Fruit fly (Drosophila melanogaster) whole organism, embryonic: ENCODE results near the gene sbr.

Experiments
- ATbp ChIP-seq: fragments of 200-800 bp; sonication (Bioruptor generic); optimal IDR thresholded peaks from 2 replicates; lab custom pipeline; 2017; ENCODE audit warnings: missing biosample characterization, mild to moderate bottlenecking, missing genetic modification characterization, missing genetic modification reagents
- Atf3 ChIP-seq: fragments of 200-800 bp; sonication (Bioruptor generic); optimal IDR thresholded peaks from 3 replicates; lab custom pipeline; 2016; ENCODE audit warnings: missing biosample characterization, missing genetic modification characterization
- CG10147 ChIP-seq: fragments of 200-800 bp; sonication (Bioruptor generic); optimal IDR thresholded peaks from 2 replicates; lab custom pipeline; 2019; ENCODE audit warnings: missing biosample characterization, mild to moderate bottlenecking, missing genetic modification characterization, moderate library complexity
- CG1024 ChIP-seq: fragments of 200-800 bp; sonication (Bioruptor generic); IDR thresholded peaks from 2 replicates; pipeline ENCODE4 v1.3.6; 2022; ENCODE audit warnings: missing biosample characterization, missing genetic modification characterization
- CG10274 ChIP-seq: fragments of 200-800 bp; sonication (Bioruptor generic); optimal IDR thresholded peaks from 3 replicates; lab custom pipeline; 2017; ENCODE audit warnings: missing biosample characterization, mild to moderate bottlenecking, missing genetic modification characterization
- CG10321 ChIP-seq: fragments of 200-800 bp; sonication (Bioruptor generic); IDR thresholded peaks from 2 replicates; pipeline ENCODE4 v1.3.6; 2022; ENCODE audit warnings: missing biosample characterization, missing genetic modification characterization
- CG13123 ChIP-seq: fragments of 200-800 bp; sonication (Bioruptor generic); optimal IDR thresholded peaks from 2 replicates; lab custom pipeline; 2016; ENCODE audit warnings: missing biosample characterization, missing genetic modification characterization
- CG14667 ChIP-seq: fragments of 200-800 bp; sonication (Bioruptor generic); IDR thresholded peaks from 2 replicates; pipeline ENCODE4 v1.3.6; 2022; ENCODE audit warnings: missing biosample characterization, missing genetic modification characterization
- CG14860 ChIP-seq: fragments of 200-800 bp; sonication (Bioruptor generic); IDR thresholded peaks from 3 replicates; pipeline ENCODE4 v1.3.6; 2022; ENCODE audit warnings: missing biosample characterization, missing genetic modification characterization; ENCODE audit not compliant: partially characterized antibody
- CG15601 ChIP-seq: fragments of 200-800 bp; sonication (Bioruptor generic); optimal IDR thresholded peaks from 3 replicates; lab custom pipeline; 2019; ENCODE audit warnings: missing biosample characterization, mild to moderate bottlenecking, missing genetic modification characterization, moderate library complexity
- CG1647 ChIP-seq: fragments of 200-800 bp; sonication (Bioruptor generic); optimal IDR thresholded peaks from 3 replicates; lab custom pipeline; 2016; ENCODE audit warnings: missing biosample characterization, missing genetic modification characterization
- CG16813 ChIP-seq: fragments of 200-800 bp; sonication (Bioruptor generic); IDR thresholded peaks from 3 replicates; pipeline ENCODE4 v1.3.6; 2022; ENCODE audit warnings: missing biosample characterization, missing genetic modification characterization; ENCODE audit not compliant: partially characterized antibody
- CG16863 ChIP-seq: fragments of 200-800 bp; sonication (Bioruptor generic); optimal IDR thresholded peaks from 3 replicates; lab custom pipeline; 2016; ENCODE audit warnings: missing biosample characterization, missing genetic modification characterization
- CG17359 ChIP-seq: fragments of 200-800 bp; sonication (Bioruptor generic); optimal IDR thresholded peaks from 3 replicates; lab custom pipeline; 2018; ENCODE audit warnings: missing biosample characterization, mild to moderate bottlenecking, missing genetic modification characterization, moderate library complexity
- CG18011 ChIP-seq: fragments of 200-800 bp; sonication (Bioruptor generic); optimal IDR thresholded peaks from 2 replicates; lab custom pipeline; 2017; ENCODE audit warnings: missing biosample characterization, missing genetic modification characterization, mild to moderate bottlenecking, moderate library complexity, missing genotype
- CG2129 ChIP-seq: fragments of 200-800 bp; sonication (Bioruptor generic); IDR thresholded peaks from 2 replicates; pipeline ENCODE4 v1.3.6; 2022; ENCODE audit warnings: missing biosample characterization, missing genetic modification characterization; ENCODE audit not compliant: partially characterized antibody
- CG2678 ChIP-seq: fragments of 200-800 bp; sonication (Bioruptor generic); optimal IDR thresholded peaks from 3 replicates; lab custom pipeline; 2019; ENCODE audit warnings: missing biosample characterization, mild to moderate bottlenecking, missing genetic modification characterization, moderate library complexity
- CG30020 ChIP-seq: fragments of 200-800 bp; optimal IDR thresholded peaks from 2 replicates; lab custom pipeline; 2019; ENCODE audit warnings: missing biosample characterization, mild to moderate bottlenecking, missing genetic modification characterization, moderate library complexity
- CG32532 ChIP-seq: fragments of 200-800 bp; sonication (Bioruptor generic); IDR thresholded peaks from 2 replicates; pipeline ENCODE4 v1.3.6; 2022; ENCODE audit warnings: missing biosample characterization, missing genetic modification characterization
- CG32767 ChIP-seq: fragments of 200-800 bp; sonication (Bioruptor generic); IDR thresholded peaks from 2 replicates; pipeline ENCODE4 v1.3.6; 2022; ENCODE audit warnings: missing biosample characterization, missing genetic modification characterization
- CG3281 ChIP-seq: fragments of 200-800 bp; sonication (Bioruptor generic); optimal IDR thresholded peaks from 3 replicates; lab custom pipeline; 2017; ENCODE audit warnings: missing biosample characterization, mild to moderate bottlenecking, missing genetic modification characterization
- CG3838 ChIP-seq: fragments of 200-800 bp; sonication (Bioruptor generic); optimal IDR thresholded peaks from 3 replicates; lab custom pipeline; 2016; ENCODE audit warnings: missing biosample characterization, missing genetic modification characterization
- CG3847 ChIP-seq: fragments of 200-800 bp; sonication (Bioruptor generic); IDR thresholded peaks from 2 replicates; pipeline ENCODE4 v1.3.6; 2022; ENCODE audit warnings: missing biosample characterization, missing genetic modification characterization
- CG43689 ChIP-seq: fragments of 200-800 bp; sonication (Bioruptor generic); IDR thresholded peaks from 2 replicates; pipeline ENCODE4 v1.3.6; 2022; ENCODE audit warnings: missing biosample characterization, missing genetic modification characterization
- CG7357 ChIP-seq: fragments of 200-800 bp; sonication (Bioruptor generic); IDR thresholded peaks from 3 replicates; pipeline ENCODE4 v1.3.6; 2022; ENCODE audit warnings: missing biosample characterization, missing genetic modification characterization
- CG9876 ChIP-seq: fragments of 200-800 bp; sonication (Bioruptor generic); optimal IDR thresholded peaks from 2 replicates; lab custom pipeline; 2016; ENCODE audit warnings: missing biosample characterization, missing genetic modification characterization
- CHES-1-like ChIP-seq: fragments of 200-800 bp; sonication (Bioruptor generic); optimal IDR thresholded peaks from 2 replicates; lab custom pipeline; 2016; ENCODE audit warnings: missing biosample characterization, missing genetic modification characterization
- CTCF ChIP-seq: fragments of 200-800 bp; sonication (Bioruptor generic); optimal IDR thresholded peaks from 2 replicates; lab custom pipeline; 2017; ENCODE audit warnings: missing biosample characterization, mild to moderate bottlenecking, missing genetic modification characterization, moderate library complexity
- Dip3 ChIP-seq: fragments of 200-800 bp; sonication (Bioruptor generic); optimal IDR thresholded peaks from 3 replicates; lab custom pipeline; 2016; ENCODE audit warnings: missing biosample characterization, missing genetic modification characterization
- Doc2 ChIP-seq: fragments of 200-800 bp; sonication (Bioruptor generic); IDR thresholded peaks from 2 replicates; pipeline ENCODE4 v1.3.6; 2022; ENCODE audit warnings: missing biosample characterization, missing genetic modification characterization
- E2f1 ChIP-seq: fragments of 200-800 bp; sonication (Bioruptor generic); IDR thresholded peaks from 2 replicates; pipeline ENCODE4 v1.3.6; 2022; ENCODE audit warnings: missing biosample characterization, missing genetic modification characterization
- Lim3 ChIP-seq: fragments of 200-800 bp; sonication (Bioruptor generic); IDR thresholded peaks from 2 replicates; pipeline ENCODE4 v1.3.6; 2022; ENCODE audit warnings: missing biosample characterization, missing genetic modification characterization
- Mes4 ChIP-seq: fragments of 200-800 bp; sonication (Bioruptor generic); optimal IDR thresholded peaks from 2 replicates; lab custom pipeline; 2016; ENCODE audit warnings: missing biosample characterization, missing genetic modification characterization
- NK7.1 ChIP-seq: fragments of 200-800 bp; sonication (Bioruptor generic); optimal IDR thresholded peaks from 3 replicates; lab custom pipeline; 2016; ENCODE audit warnings: missing biosample characterization, missing genetic modification characterization
- TFAM ChIP-seq: fragments of 200-800 bp; sonication (Bioruptor generic); optimal IDR thresholded peaks from 2 replicates; lab custom pipeline; 2017; ENCODE audit warnings: missing biosample characterization, missing genetic modification characterization, inconsistent platforms
- Taf1 ChIP-seq: fragments of 200-800 bp; sonication (Bioruptor generic); IDR thresholded peaks from 2 replicates; pipeline ENCODE4 v1.3.6; 2022; ENCODE audit warnings: missing biosample characterization, missing genetic modification characterization
- Usf ChIP-seq: fragments of 200-800 bp; sonication (Bioruptor generic); optimal IDR thresholded peaks from 2 replicates; lab custom pipeline; 2017; ENCODE audit warnings: missing genotype, missing biosample characterization, missing genetic modification characterization
- corto ChIP-seq: fragments of 200-800 bp; sonication (Bioruptor generic); optimal IDR thresholded peaks from 2 replicates; lab custom pipeline; 2016; ENCODE audit warnings: missing biosample characterization, mild to moderate bottlenecking, missing genetic modification characterization, moderate library complexity
- danr ChIP-seq: fragments of 200-800 bp; sonication (Bioruptor generic); IDR thresholded peaks from 2 replicates; pipeline ENCODE4 v1.3.6; 2022; ENCODE audit warnings: missing biosample characterization, missing genetic modification characterization
- dati ChIP-seq: fragments of 200-800 bp; sonication (Bioruptor generic); IDR thresholded peaks from 2 replicates; pipeline ENCODE4 v1.3.6; 2022; ENCODE audit warnings: missing biosample characterization, missing genetic modification characterization
- gem ChIP-seq: fragments of 200-800 bp; sonication (Bioruptor generic); optimal IDR thresholded peaks from 2 replicates; lab custom pipeline; 2019; ENCODE audit warnings: missing biosample characterization, mild to moderate bottlenecking, missing genetic modification characterization, moderate library complexity
- h ChIP-seq: fragments of >200 bp; optimal IDR thresholded peaks from 2 replicates; lab custom pipeline; 2017
- ind ChIP-seq: fragments of 200-800 bp; sonication (Bioruptor generic); optimal IDR thresholded peaks from 3 replicates; lab custom pipeline; 2016; ENCODE audit warnings: missing biosample characterization, missing genetic modification characterization
- ken ChIP-seq: fragments of 200-800 bp; sonication (Bioruptor generic); IDR thresholded peaks from 3 replicates; pipeline ENCODE4 v1.3.6; 2022; ENCODE audit warnings: missing biosample characterization, missing genetic modification characterization
- lmd ChIP-seq: fragments of 200-800 bp; sonication (Bioruptor generic); IDR thresholded peaks from 2 replicates; pipeline ENCODE4 v1.3.6; 2022; ENCODE audit warnings: missing biosample characterization, missing genetic modification characterization
- mirr ChIP-seq: fragments of 200-800 bp; sonication (Bioruptor generic); optimal IDR thresholded peaks from 3 replicates; lab custom pipeline; 2018; ENCODE audit warnings: missing biosample characterization, mild to moderate bottlenecking, missing genetic modification characterization
- mld ChIP-seq: fragments of 200-800 bp; sonication (Bioruptor generic); IDR thresholded peaks from 3 replicates; pipeline ENCODE4 v1.3.6; 2022; ENCODE audit warnings: missing biosample characterization, missing genetic modification characterization; ENCODE audit not compliant: partially characterized antibody
- nmo ChIP-seq: fragments of 200-800 bp; sonication (Bioruptor generic); optimal IDR thresholded peaks from 2 replicates; lab custom pipeline; 2018; ENCODE audit warnings: missing biosample characterization, mild to moderate bottlenecking, missing genetic modification characterization, moderate library complexity
- peb ChIP-seq: fragments of 200-800 bp; sonication (Bioruptor generic); IDR thresholded peaks from 2 replicates; pipeline ENCODE4 v1.3.6; 2022; ENCODE audit warnings: missing biosample characterization, missing genetic modification characterization
- pho ChIP-seq: fragments of 200-800 bp; sonication (Bioruptor generic); optimal IDR thresholded peaks from 2 replicates; lab custom pipeline; 2016; ENCODE audit warnings: missing biosample characterization, missing genetic modification characterization
- row ChIP-seq: fragments of 200-800 bp; sonication (Bioruptor generic); IDR thresholded peaks from 3 replicates; pipeline ENCODE4 v1.3.6; 2022; ENCODE audit warnings: missing biosample characterization, missing genetic modification characterization
- usp ChIP-seq: fragments of >200 bp; optimal IDR thresholded peaks from 2 replicates; lab custom pipeline; 2017; ENCODE audit warnings: missing biosample characterization, missing genetic modification characterization
- vfl ChIP-seq: fragments of 200-800 bp; sonication (Bioruptor generic); optimal IDR thresholded peaks from 2 replicates; lab custom pipeline; 2016; ENCODE audit warnings: missing biosample characterization, missing genetic modification characterization
- zfh1 ChIP-seq: fragments of 200-800 bp; sonication (Bioruptor generic); IDR thresholded peaks from 3 replicates; pipeline ENCODE4 v1.3.6; 2022; ENCODE audit warnings: missing biosample characterization, missing genetic modification characterization

Gene sbr

DNA sequence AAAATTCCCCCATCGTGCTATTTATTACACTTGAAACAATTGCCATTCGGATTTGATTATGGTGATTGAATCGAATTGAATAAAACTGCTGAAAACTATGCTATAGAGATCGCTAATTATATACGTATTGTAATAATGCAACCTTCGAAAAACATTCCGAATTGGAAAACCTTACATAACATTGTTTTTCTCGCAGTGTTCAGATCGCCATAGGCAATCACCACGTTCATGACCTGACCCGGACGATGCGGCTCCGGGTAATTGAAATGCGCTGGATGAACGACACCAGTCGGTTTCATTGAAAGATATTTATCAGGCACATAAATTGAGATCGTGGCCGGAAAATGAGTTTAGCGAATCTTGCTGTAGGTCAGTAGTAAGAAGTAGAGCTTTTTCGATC lies 35.9 kb upstream of the sbr start (continued):
- no peak for TF ChIP-seq dati (GFP tag; lab: Robert Waterston, UW)
- TF ChIP-seq CG9876 (GFP tag; lab: Kevin White, UChicago), result no peak
- no peak for TF ChIP-seq ken (GFP tag; lab: Robert Waterston, UW)
- no peak for TF ChIP-seq Dip3
- no peak for TF ChIP-seq mirr
- TF ChIP-seq CHES-1-like, result no peak
- no peak for TF ChIP-seq corto (GFP tag; lab: Kevin White, UChicago)
- TF ChIP-seq E2f1 (GFP tag; lab: Robert Waterston, UW), result no peak
- no peak for TF ChIP-seq CTCF (GFP tag; lab: Kevin White, UChicago)
- no peak for TF ChIP-seq CG14667 (GFP tag; lab: Robert Waterston, UW)
- no peak for TF ChIP-seq zfh1
- no peak for TF ChIP-seq CG14860
- no peak for TF ChIP-seq CG10147 (GFP tag; lab: Kevin White, UChicago)
- TF ChIP-seq nmo (GFP tag; lab: Kevin White, UChicago), result no peak
- TF ChIP-seq mld (GFP tag; lab: Robert Waterston, UW), result no peak
- TF ChIP-seq vfl (GFP tag; lab: Kevin White, UChicago), result no peak
- no peak for TF ChIP-seq CG1024
- TF ChIP-seq peb, result no peak
- TF ChIP-seq NK7.1, result no peak
- no peak for TF ChIP-seq CG18011 (GFP tag; lab: Kevin White, UChicago)
- no peak for TF ChIP-seq Atf3 (GFP tag; lab: Kevin White, UChicago)
- no peak for TF ChIP-seq CG32767
- no peak for TF ChIP-seq CG17359 (tag; lab: Kevin White, UChicago)
- TF ChIP-seq row (GFP tag; lab: Robert Waterston, UW), result 0 out of 3 replicates have a peak, but pooled peaks have one; percentile 28
- no peak for TF ChIP-seq CG30020
- TF ChIP-seq CG7357 (GFP tag; lab: Robert Waterston, UW), result no peak
- TF ChIP-seq usp (GFP tag; lab: Kevin White, UChicago), result no peak
- no peak for TF ChIP-seq CG15601 (tag; lab: Kevin White, UChicago)
- no peak for TF ChIP-seq CG2678 (tag; lab: Kevin White, UChicago)
- no peak for TF ChIP-seq CG10321
- TF ChIP-seq CG32532 (GFP tag; lab: Robert Waterston, UW), result no peak
- TF ChIP-seq CG1647 (GFP tag; lab: Kevin White, UChicago), result no peak
- TF ChIP-seq lmd (GFP tag; lab: Robert Waterston, UW), result no peak
- TF ChIP-seq danr (GFP tag; lab: Robert Waterston, UW), result no peak
- TF ChIP-seq Doc2 (GFP tag; lab: Robert Waterston, UW), result no peak
- no peak for TF ChIP-seq Taf1 (GFP tag; lab: Robert Waterston, UW)
- no peak for TF ChIP-seq CG16863 (GFP tag; lab: Kevin White, UChicago)
- no peak for TF ChIP-seq pho (GFP tag; lab: Kevin White, UChicago)
- TF ChIP-seq ATbp (GFP tag; lab: Kevin White, UChicago), result no peak
- no peak for TF ChIP-seq gem (tag; lab: Kevin White, UChicago)
- TF ChIP-seq Mes4 (GFP tag; lab: Kevin White, UChicago), result no peak
- no peak for TF ChIP-seq CG3847 (GFP tag; lab: Robert Waterston, UW)
- TF ChIP-seq CG2129 (GFP tag; lab: Robert Waterston, UW), result no peak
- TF ChIP-seq CG3281 (GFP tag; lab: Kevin White, UChicago), result no peak
- TF ChIP-seq TFAM (GFP tag; lab: Kevin White, UChicago), result no peak
- TF ChIP-seq CG13123 (GFP tag; lab: Kevin White, UChicago), result no peak
- TF ChIP-seq ind (GFP tag; lab: Kevin White, UChicago), result peak; percentile 5
- TF ChIP-seq CG3838 (GFP tag; lab: Kevin White, UChicago), result no peak
- TF ChIP-seq CG43689 (GFP tag; lab: Robert Waterston, UW), result no peak
- no peak for TF ChIP-seq Lim3
- no peak for TF ChIP-seq CG16813
- TF ChIP-seq Usf (GFP tag; lab: Kevin White, UChicago), result no peak
- no peak for TF ChIP-seq CG10274
- no peak for TF ChIP-seq h (lab: Kevin White, UChicago)
